Worm (Caenorhabditis elegans) whole organism, late embryonic: ENCODE measurements around the gene srbc-2.

Source experiments
- F13H6.1 ChIP-seq: sonication (generic microtip); optimal IDR thresholded peaks from 2 replicates; lab custom pipeline; 2016; ENCODE audit warnings: missing genetic modification characterization, missing compliant biosample characterization
- Y22D7AL.16 ChIP-seq: sonication (generic microtip); optimal IDR thresholded peaks from 2 replicates; lab custom pipeline; 2016; ENCODE audit warnings: missing genetic modification characterization, missing compliant biosample characterization
- ahr-1 ChIP-seq: sonication (generic microtip); optimal IDR thresholded peaks from 2 replicates; lab custom pipeline; 2016; ENCODE audit warnings: missing genetic modification characterization, missing compliant biosample characterization
- ceh-31 ChIP-seq: sonication (generic microtip); optimal IDR thresholded peaks from 2 replicates; lab custom pipeline; 2016; ENCODE audit warnings: missing genetic modification characterization, missing compliant biosample characterization
- ceh-6 ChIP-seq: fragments of 200-800 bp; sonication (Bioruptor generic); optimal IDR thresholded peaks from 2 replicates; lab custom pipeline; 2018; ENCODE audit warnings: mild to moderate bottlenecking, missing genetic modification characterization, missing compliant biosample characterization
- elt-2 ChIP-seq: sonication (generic microtip); optimal IDR thresholded peaks from 2 replicates; lab custom pipeline; 2016; ENCODE audit warnings: missing genetic modification reagents, missing genetic modification characterization, missing compliant biosample characterization
- eyg-1 ChIP-seq: sonication (generic microtip); optimal IDR thresholded peaks from 2 replicates; lab custom pipeline; 2016; ENCODE audit warnings: missing genotype, missing genetic modification characterization, missing compliant biosample characterization
- hlh-30 ChIP-seq: sonication (generic microtip); optimal IDR thresholded peaks from 2 replicates; lab custom pipeline; 2017; ENCODE audit warnings: antibody characterized with exemption, missing genetic modification characterization, missing compliant biosample characterization; ENCODE audit not compliant: insufficient read depth
- nhr-11 ChIP-seq: fragments of 150-350 bp; optimal IDR thresholded peaks from 2 replicates; lab custom pipeline; 2014; ENCODE audit warnings: missing biosample characterization, missing genetic modification characterization
- npax-4 ChIP-seq: sonication (generic microtip); optimal IDR thresholded peaks from 2 replicates; lab custom pipeline; 2016; ENCODE audit warnings: missing genetic modification characterization, missing compliant biosample characterization
- pat-9 ChIP-seq: fragments of 200-800 bp; sonication (Bioruptor generic); optimal IDR thresholded peaks from 2 replicates; lab custom pipeline; 2018; ENCODE audit warnings: mild to moderate bottlenecking, missing genetic modification characterization, moderate library complexity, missing compliant biosample characterization
- pax-1 ChIP-seq: fragments of 150-350 bp; optimal IDR thresholded peaks from 2 replicates; lab custom pipeline; 2014; ENCODE audit warnings: missing biosample characterization, missing genetic modification characterization
- pqm-1 ChIP-seq: sonication (generic microtip); optimal IDR thresholded peaks from 2 replicates; lab custom pipeline; 2016; ENCODE audit warnings: missing genetic modification characterization, missing compliant biosample characterization

DNA sequence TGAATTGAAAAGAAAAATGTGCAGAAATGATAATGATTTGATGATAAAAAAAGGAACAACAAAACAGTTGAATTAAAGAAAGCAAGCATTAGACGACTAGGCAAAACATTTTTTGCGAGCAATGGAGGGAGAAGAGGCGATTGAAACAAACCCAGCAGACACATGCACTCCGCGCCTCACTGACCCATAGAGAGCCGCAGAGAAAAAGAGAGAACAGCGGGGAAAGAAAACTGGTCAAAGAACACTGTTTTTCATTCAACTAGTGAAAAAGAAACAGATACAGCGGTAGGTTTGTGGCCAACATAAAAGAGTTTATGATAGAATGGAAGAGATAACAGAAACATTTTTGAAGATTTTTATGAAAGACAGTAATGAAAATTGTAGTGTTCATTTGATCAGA is 11.4 kb upstream of the srbc-2 start:
- TF ChIP-seq Y22D7AL.16 (tag; lab: Kevin White, UChicago) (no peak), nhr-11 (tag; lab: Kevin White, UChicago) (no peak), eyg-1 (tag; lab: Kevin White, UChicago) (no peak), ahr-1 (tag; lab: Kevin White, UChicago) (no peak), pax-1 (tag; lab: Kevin White, UChicago) (no peak), F13H6.1 (tag; lab: Kevin White, UChicago) (no peak), ceh-31 (tag; lab: Kevin White, UChicago) (no peak), pat-9 (tag; lab: Kevin White, UChicago) (no peak), npax-4 (tag; lab: Kevin White, UChicago) (no peak), elt-2 (no peak), ceh-6 (GFP tag; lab: Kevin White, UChicago) (no peak), hlh-30 (tag; lab: Kevin White, UChicago) (no peak), pqm-1 (tag; lab: Kevin White, UChicago) (no peak)
